Worm (Caenorhabditis elegans): ENCODE results near the gene sru-42.
"Not testable (repeated sequence)": the region's sequence is repeated elsewhere in the genome, so short reads cannot be mapped to it uniquely, and the experiment has no call there.

The sru-42 gene

DNA sequence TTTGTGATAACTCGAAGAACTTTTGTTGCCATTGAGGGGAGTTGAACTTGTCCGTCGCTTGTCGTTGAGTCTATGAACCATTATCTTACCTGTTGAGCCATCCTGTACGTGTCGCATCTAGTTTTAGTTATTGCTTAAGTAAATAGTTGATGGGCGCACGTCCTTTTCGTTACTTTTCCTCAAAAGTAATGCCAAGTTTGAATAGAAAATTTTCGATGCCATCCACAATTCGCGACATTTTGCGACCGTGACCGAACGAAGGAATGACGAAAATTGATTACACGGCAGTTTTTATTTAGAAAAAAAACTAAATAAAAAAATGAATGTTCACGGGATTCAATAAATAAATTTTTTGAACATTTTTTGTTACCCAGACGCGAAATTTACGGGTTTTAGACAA is 17.9 kb downstream of the sru-42 start, which contains the start of gene F53E4.1:
F53E4.1 (minus strand) TSS at position 101 of the 400 bp plus-strand sequence.
- not testable (repeated sequence) for TF ChIP-seq irx-1 (tag; optimal IDR thresholded peaks at IDR 0.05); hpl-2 (GFP tag; optimal IDR thresholded peaks at IDR 0.05); fkh-8 (tag; optimal IDR thresholded peaks at IDR 0.05)

DNA sequence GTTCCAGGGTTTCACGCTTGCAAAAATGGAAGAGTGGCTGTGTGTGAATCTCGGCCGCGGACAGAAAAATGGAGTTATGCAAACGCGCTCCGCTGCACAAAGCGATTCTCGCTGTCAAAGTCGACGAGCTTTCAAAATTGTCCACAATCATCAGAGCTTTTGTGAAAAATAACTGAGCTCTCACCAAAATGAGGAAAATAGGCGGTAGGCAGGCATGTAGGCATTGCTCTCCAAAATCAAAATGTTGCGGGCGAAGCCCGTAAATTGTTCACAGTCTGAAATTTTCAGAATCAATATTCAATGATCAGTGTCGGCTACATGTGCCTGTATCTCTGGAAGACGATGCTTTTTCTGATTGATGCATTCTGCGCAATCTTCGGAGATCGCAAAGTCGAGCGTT is 18.6 kb downstream of the sru-42 start, which contains the start of gene K06B4.4:
K06B4.4 (plus strand) TSS at position 301 of the 400 bp plus-strand sequence.
- TF ChIP-seq F16B12.6 (tag; optimal IDR thresholded peaks at IDR 0.05): no peak
- no peak for TF ChIP-seq snu-23 (GFP tag; optimal IDR thresholded peaks at IDR 0.05)
- TF ChIP-seq nhr-12 (tag; optimal IDR thresholded peaks at IDR 0.05): no peak
- no peak for TF ChIP-seq C04F5.9 (tag; optimal IDR thresholded peaks at IDR 0.05)
- no peak for TF ChIP-seq nhr-90 (tag; optimal IDR thresholded peaks at IDR 0.05; ENCODE audit: poor library complexity)
- no peak for TF ChIP-seq unc-98 (GFP tag; IDR thresholded peaks at IDR 0.05)
- TF ChIP-seq lin-14 (GFP tag; optimal IDR thresholded peaks at IDR 0.05): no peak
- no peak for TF ChIP-seq lin-13 (GFP tag; optimal IDR thresholded peaks at IDR 0.05)
- no peak for TF ChIP-seq nhr-71 (tag; optimal IDR thresholded peaks at IDR 0.05)
- TF ChIP-seq mab-9 (GFP tag; IDR thresholded peaks at IDR 0.05): no peak

DNA sequence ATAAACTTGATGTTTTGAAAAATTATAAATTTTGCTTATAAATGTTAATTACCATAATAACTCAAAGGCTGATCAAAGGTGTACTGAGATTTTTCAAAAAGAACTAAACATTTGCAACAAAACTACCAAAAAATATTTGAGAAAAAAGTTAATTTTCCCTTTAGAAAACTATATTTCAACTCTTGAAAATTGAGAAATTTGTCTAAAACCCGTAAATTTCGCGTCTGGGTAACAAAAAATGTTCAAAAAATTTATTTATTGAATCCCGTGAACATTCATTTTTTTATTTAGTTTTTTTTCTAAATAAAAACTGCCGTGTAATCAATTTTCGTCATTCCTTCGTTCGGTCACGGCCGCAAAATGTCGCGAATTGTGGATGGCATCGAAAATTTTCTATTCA is 19.9 kb downstream of the sru-42 start, which contains the start of gene K06B4.15:
K06B4.15 (plus strand) TSS at position 301 of the 400 bp plus-strand sequence.
- TF ChIP-seq C04F5.9 (tag; optimal IDR thresholded peaks at IDR 0.05); pag-3 (tag; optimal IDR thresholded peaks at IDR 0.05; ENCODE audit: borderline replicate concordance, insufficient read depth); snpc-4 (tag; optimal IDR thresholded peaks at IDR 0.05): not testable (repeated sequence)

DNA sequence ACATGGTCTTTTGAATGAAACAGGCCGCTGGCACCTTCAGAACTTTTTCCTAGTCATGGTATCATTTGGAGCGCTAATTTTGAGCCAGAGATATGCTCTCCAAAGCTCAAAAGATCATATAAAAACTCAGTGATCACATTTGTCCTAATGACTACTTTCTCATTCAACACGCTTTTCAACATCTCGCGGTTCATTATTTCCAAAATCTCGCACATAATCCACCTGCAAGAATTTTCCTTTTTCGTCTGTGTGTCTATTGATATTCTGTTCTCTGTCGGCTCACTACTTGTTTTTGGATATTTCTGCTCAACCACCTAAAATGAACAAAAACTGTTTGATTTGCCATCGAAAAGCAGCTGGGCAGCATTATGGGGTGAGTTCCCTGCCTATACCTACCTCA is 23.4 kb downstream of the sru-42 start, which contains the start of gene nhr-51:
nhr-51 (plus strand) TSS at position 301 of the 400 bp plus-strand sequence.
- TF ChIP-seq C34B4.2 (tag; optimal IDR thresholded peaks at IDR 0.05): no peak
- TF ChIP-seq egl-27 (tag; optimal IDR thresholded peaks at IDR 0.05): no peak
- no peak for TF ChIP-seq pqm-1 (tag; optimal IDR thresholded peaks at IDR 0.05)
- TF ChIP-seq dpl-1 (GFP tag; optimal IDR thresholded peaks at IDR 0.05): no peak
- TF ChIP-seq Y116A8C.19 (tag; optimal IDR thresholded peaks at IDR 0.05; ENCODE audit: borderline replicate concordance): no peak
- no peak for TF ChIP-seq tlp-1 (tag; optimal IDR thresholded peaks at IDR 0.05)
- no peak for TF ChIP-seq blmp-1 (tag; optimal IDR thresholded peaks at IDR 0.05)
- no peak for TF ChIP-seq nhr-47 (tag; optimal IDR thresholded peaks at IDR 0.05)
- TF ChIP-seq grh-1 (GFP tag; IDR thresholded peaks at IDR 0.05): no peak
- no peak for TF ChIP-seq hlh-4 (tag; optimal IDR thresholded peaks at IDR 0.05)
- TF ChIP-seq nhr-76 (tag; optimal IDR thresholded peaks at IDR 0.05): no peak
- TF ChIP-seq mef-2 (tag; optimal IDR thresholded peaks at IDR 0.05): no peak
- no peak for TF ChIP-seq unc-62 (GFP tag; optimal IDR thresholded peaks at IDR 0.05)
- TF ChIP-seq swsn-7 (tag; optimal IDR thresholded peaks at IDR 0.05): no peak
- TF ChIP-seq lin-15B (tag; optimal IDR thresholded peaks at IDR 0.05): no peak
- no peak for TF ChIP-seq unc-130 (tag; optimal IDR thresholded peaks at IDR 0.05)
- TF ChIP-seq unc-98 (GFP tag; IDR thresholded peaks at IDR 0.05): no peak
- no peak for TF ChIP-seq nhr-85 (tag)

DNA sequence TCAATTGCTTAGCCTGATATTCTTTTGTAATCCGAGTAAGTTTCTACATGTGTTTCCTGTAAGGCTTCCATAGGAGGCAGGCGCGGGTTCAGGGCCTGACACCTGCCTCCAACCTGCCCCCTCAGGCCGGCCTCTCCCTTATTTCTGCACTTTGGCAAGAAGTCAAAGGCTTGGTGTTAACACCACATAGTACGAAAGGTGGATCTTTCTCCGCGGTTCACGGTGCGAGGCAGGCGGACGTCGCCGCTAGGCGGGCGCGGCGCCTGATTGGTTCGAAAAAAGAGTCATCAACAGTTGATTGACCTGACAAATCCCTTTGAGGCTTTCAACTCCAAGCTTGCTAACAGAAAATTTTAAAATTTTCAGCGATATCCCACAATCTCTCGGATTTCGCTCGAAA is 24.6 kb downstream of the sru-42 start:
- no peak for TF ChIP-seq ceh-63 (GFP tag; optimal IDR thresholded peaks at IDR 0.05)

DNA sequence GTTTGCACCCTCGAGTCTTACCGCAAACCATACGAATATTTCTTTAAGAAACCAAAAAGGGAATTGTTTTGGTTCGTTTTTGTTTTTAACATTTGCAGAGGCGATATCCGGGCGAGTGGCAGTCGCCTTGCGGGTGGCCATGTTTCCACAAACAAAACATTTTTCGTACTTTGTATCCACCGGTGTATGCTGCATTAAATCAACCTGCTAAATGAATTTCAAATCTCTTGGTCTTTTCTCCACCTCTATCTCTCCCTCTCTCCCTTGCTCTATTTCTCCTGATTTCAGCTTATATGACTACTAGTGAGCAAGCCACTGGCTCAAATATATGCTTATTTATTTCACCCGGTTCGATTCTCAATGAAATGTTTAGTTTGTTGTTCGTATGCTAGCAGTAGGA is 27.0 kb downstream of the sru-42 start, which contains the start of gene nhr-52:
nhr-52 (plus strand) TSS at position 301 of the 400 bp plus-strand sequence.
- TF ChIP-seq lin-35 (GFP tag; optimal IDR thresholded peaks at IDR 0.05) (no peak), hlh-4 (tag; optimal IDR thresholded peaks at IDR 0.05) (no peak), lin-15B (tag; optimal IDR thresholded peaks at IDR 0.05) (no peak), jun-1 (tag; optimal IDR thresholded peaks at IDR 0.05) (no peak), alr-1 (tag; optimal IDR thresholded peaks at IDR 0.05; ENCODE audit: borderline replicate concordance) (no peak)

All from whole organism, L1 larva.